Worm (Caenorhabditis elegans) whole organism, young adult: ENCODE measurements around the gene ins-21.

Experiments
- B0019.2 ChIP-seq: fragments of 200-800 bp; sonication (Bioruptor generic); conservative IDR thresholded peaks from 2 replicates; pipeline ENCODE4 v1.3.6; 2022; ENCODE audit warnings: missing genetic modification reagents, missing genetic modification characterization, missing compliant biosample characterization
- B0035.1 ChIP-seq: sonication (generic microtip); optimal IDR thresholded peaks from 2 replicates; lab custom pipeline; 2016; ENCODE audit warnings: missing genetic modification characterization, mild to moderate bottlenecking, missing compliant biosample characterization, missing genotype, missing genetic modification reagents
- B0336.3 ChIP-seq: fragments of 200-800 bp; sonication (Bioruptor generic); IDR thresholded peaks from 2 replicates; pipeline ENCODE4 v1.3.6; 2022; ENCODE audit warnings: missing genetic modification characterization, missing compliant biosample characterization
- F49E8.2 ChIP-seq: sonication (generic microtip); optimal IDR thresholded peaks from 3 replicates; lab custom pipeline; 2017; ENCODE audit warnings: missing genetic modification characterization, mild to moderate bottlenecking, missing compliant biosample characterization, antibody characterized with exemption, moderate library complexity; ENCODE audit not compliant: insufficient read depth
- K11D2.4 ChIP-seq: fragments of 200-800 bp; sonication (Bioruptor generic); IDR thresholded peaks from 2 replicates; pipeline ENCODE4 v1.3.6; 2022; ENCODE audit warnings: missing genetic modification reagents, missing genetic modification characterization, missing compliant biosample characterization
- Y53F4B.3 ChIP-seq: fragments of 200-800 bp; sonication (Bioruptor generic); IDR thresholded peaks from 2 replicates; pipeline ENCODE4 v1.3.6; 2022; ENCODE audit warnings: missing genetic modification reagents, missing genetic modification characterization, missing compliant biosample characterization
- bed-2 ChIP-seq: fragments of 200-800 bp; sonication (Bioruptor generic); IDR thresholded peaks from 2 replicates; pipeline ENCODE4 v1.3.6; 2022; ENCODE audit warnings: missing genetic modification reagents, missing genetic modification characterization, missing compliant biosample characterization
- ceh-100 ChIP-seq: fragments of 200-800 bp; sonication (Bioruptor generic); IDR thresholded peaks from 2 replicates; pipeline ENCODE4 v1.3.6; 2022; ENCODE audit warnings: missing genetic modification reagents, missing genetic modification characterization, missing compliant biosample characterization
- let-526 ChIP-seq: fragments of 200-800 bp; sonication (Bioruptor generic); IDR thresholded peaks from 2 replicates; pipeline ENCODE4 v1.3.6; 2022; ENCODE audit warnings: missing genetic modification reagents, missing genetic modification characterization, missing compliant biosample characterization
- madf-3 ChIP-seq: fragments of 200-800 bp; sonication (Bioruptor generic); IDR thresholded peaks from 2 replicates; pipeline ENCODE4 v1.3.6; 2022; ENCODE audit warnings: missing genetic modification reagents, missing genetic modification characterization, missing compliant biosample characterization
- nfya-2 ChIP-seq: fragments of 200-800 bp; sonication (Bioruptor generic); IDR thresholded peaks from 2 replicates; pipeline ENCODE4 v1.3.6; 2022; ENCODE audit warnings: missing genetic modification reagents, missing genetic modification characterization, missing compliant biosample characterization
- snpc-4 ChIP-seq, 5 experiments: fragments of 150-350 bp in 1 of 5; sonication (generic microtip) in 4 of 5; optimal IDR thresholded peaks; 2 replicates each; lab custom pipeline; 2014 to 2018; ENCODE audit warnings: missing genetic modification characterization in 5 of 5, missing biosample characterization in 3 of 5, antibody characterized with exemption in 2 of 5, mild to moderate bottlenecking in 2 of 5, missing compliant biosample characterization in 2 of 5, missing genotype in 2 of 5, moderate library complexity in 2 of 5, missing genetic modification reagents in 1 of 5
- tlf-1 ChIP-seq: fragments of 200-800 bp; sonication (Bioruptor generic); optimal IDR thresholded peaks from 2 replicates; lab custom pipeline; 2018; ENCODE audit warnings: mild to moderate bottlenecking, missing genetic modification characterization, missing compliant biosample characterization

DNA sequence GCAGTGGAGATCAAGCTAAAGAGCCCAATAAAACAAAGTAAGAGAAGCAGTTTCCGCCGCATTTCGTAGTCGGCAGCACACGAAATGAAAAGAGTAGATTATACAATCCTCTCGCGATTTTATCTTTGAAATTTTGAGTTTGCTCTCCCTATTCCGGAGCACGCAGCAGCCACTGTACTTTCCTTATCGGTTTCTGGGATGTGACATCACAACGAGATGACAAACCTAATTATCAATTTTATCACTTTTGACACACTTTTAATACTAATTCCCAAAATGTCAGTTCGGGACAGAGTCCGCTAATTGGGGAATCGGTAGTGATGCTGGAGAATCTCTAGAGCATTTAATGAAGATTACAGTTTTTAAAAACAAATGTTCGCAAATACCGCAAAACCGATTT is 26.1 kb downstream of the ins-21 start, which contains the start of gene T16G12.1:
- no peak for TF ChIP-seq snpc-4 (GFP tag; optimal IDR thresholded peaks at IDR 0.05; lab: Kevin White, UChicago)
- TF ChIP-seq snpc-4 (tag; optimal IDR thresholded peaks at IDR 0.05; lab: Kevin White, UChicago), result no peak
- TF ChIP-seq Y53F4B.3 (GFP tag; lab: Robert Waterston, UW), result no peak
- TF ChIP-seq F49E8.2, result no peak
- TF ChIP-seq B0019.2, result no peak
- TF ChIP-seq madf-3 (GFP tag; lab: Robert Waterston, UW), result no peak
- TF ChIP-seq K11D2.4 (GFP tag; lab: Robert Waterston, UW), result no peak
- TF ChIP-seq B0035.1 (tag; lab: Kevin White, UChicago), result no peak
- no peak for TF ChIP-seq bed-2 (GFP tag; lab: Robert Waterston, UW)
- no peak for TF ChIP-seq let-526 (GFP tag; lab: Robert Waterston, UW)
- TF ChIP-seq ceh-100 (GFP tag; lab: Robert Waterston, UW), result no peak
- TF ChIP-seq B0336.3 (GFP tag; lab: Robert Waterston, UW), result no peak
- no peak for TF ChIP-seq nfya-2 (GFP tag; lab: Robert Waterston, UW)
- TF ChIP-seq tlf-1, result no peak
